Fruit fly (Drosophila melanogaster): ENCODE measurements around the gene p115.

Gene p115

dm6 chrX:7923063-7923462 is 29.2 kb downstream of the p115 start:
- TF ChIP-seq N (GFP tag; optimal IDR thresholded peaks at IDR 0.05) (peak; percentile 56), woc (GFP tag; optimal IDR thresholded peaks at IDR 0.05) (no peak)

DNA sequence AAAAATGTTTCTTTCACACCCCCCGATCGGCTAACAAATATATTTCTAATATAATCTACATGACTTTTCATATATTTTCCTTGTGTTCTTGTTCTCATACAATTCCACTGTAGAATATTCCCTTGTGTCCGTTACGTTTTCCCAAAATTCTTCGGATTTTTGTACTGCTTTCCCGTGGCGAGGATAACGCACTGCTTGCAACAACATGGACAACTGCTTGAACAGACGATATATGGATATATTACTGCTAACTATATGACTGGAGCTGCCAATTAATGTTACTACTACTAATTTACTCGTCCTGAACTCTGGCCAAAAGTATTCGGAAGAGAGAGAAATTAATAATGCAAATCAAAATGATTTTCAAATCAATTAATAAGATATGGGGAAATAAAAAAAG is 31.1 kb downstream of the p115 start:
- TF ChIP-seq Hnf4 (GFP tag; optimal IDR thresholded peaks at IDR 0.05) (no peak), Rel (GFP tag; optimal IDR thresholded peaks at IDR 0.05) (no peak), Rel (tag; optimal IDR thresholded peaks at IDR 0.05) (no peak), br (GFP tag; optimal IDR thresholded peaks at IDR 0.05) (no peak), Hr78 (GFP tag; optimal IDR thresholded peaks at IDR 0.05) (no peak), Myc (optimal IDR thresholded peaks at IDR 0.05) (no peak), foxo (GFP tag; optimal IDR thresholded peaks at IDR 0.05) (no peak), dsf (GFP tag; optimal IDR thresholded peaks at IDR 0.05; ENCODE audit: borderline replicate concordance) (no peak)

DNA sequence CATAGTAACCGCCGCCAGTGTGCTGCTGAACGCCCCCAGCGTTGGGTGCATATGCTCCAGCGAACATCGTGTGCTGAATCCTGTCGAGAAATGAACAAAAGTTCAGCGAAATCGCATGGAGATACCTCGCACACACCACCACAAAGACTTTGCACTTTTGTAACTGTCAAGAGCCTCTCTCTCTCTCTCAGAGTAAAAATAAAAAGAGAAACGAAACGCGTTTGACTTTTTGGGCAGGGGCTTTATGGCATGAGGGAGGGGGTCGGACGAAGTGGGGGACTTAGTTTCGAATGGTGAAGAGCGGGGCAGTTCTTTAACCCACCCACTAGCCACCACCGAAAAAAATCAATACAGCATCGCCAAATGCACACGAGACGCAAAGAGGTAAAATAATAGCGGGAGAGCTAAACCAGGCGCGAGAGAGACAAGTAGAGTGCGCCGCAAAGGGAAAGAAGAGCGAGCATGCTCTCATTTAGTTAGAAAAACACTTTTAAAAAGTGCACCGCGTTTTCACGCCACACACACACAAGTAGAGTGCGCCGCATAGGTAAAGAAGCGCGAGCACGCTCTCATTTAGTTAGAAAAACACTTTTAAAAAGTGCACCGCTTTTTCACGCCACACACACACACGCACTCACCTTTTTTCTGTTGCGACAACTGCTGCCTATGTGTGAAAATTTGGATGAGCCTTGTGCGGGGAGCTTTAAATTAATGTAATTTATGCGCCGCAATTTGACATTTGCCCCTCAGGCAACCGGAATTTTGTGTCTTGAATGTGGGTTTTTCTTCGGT is 36.6 kb downstream of the p115 start:
- TF ChIP-seq dl (GFP tag; optimal IDR thresholded peaks at IDR 0.05; ENCODE audit: insufficient read depth in 1 of 2, partially characterized antibody in 2 of 2) (peak; percentile 10 to 64), lola (GFP tag; optimal IDR thresholded peaks at IDR 0.05) (no peak), Jra (GFP tag; optimal IDR thresholded peaks at IDR 0.05) (no peak), psq (GFP tag; optimal IDR thresholded peaks at IDR 0.05) (no peak), Vsx2 (GFP tag; optimal IDR thresholded peaks at IDR 0.05; ENCODE audit: partially characterized antibody) (no peak), Dif (GFP tag; optimal IDR thresholded peaks at IDR 0.05; ENCODE audit: partially characterized antibody) (peak; percentile 47), Hnf4 (GFP tag; optimal IDR thresholded peaks at IDR 0.05) (peak; percentile 2), dmrt93B (GFP tag; optimal IDR thresholded peaks at IDR 0.05) (no peak)

DNA sequence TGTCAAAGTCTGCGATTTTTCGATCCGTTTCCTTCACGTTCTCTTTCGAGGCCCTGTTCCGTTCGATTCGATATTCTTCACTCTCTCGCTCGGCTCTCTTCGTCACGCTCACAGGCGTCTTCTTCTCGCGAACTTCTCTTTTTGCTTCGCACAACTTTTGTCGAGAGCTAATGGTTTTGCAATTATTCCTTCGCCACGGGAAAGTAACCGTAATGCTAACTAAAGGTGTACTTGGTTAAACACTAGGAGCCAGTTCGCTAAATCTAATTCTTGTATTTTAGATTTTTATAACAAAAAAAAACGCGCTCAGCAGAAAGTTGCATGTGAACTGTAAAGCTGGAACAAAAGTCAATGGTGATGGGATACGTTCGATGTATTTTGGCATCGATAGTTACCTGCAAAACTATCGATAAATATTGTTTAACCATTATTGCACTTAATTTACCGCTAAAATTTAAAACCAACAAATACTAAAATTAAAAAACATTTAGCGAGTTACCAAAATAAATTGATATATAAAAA is 37.3 kb downstream of the p115 start, which contains the start of gene mahe:
Gene mahe, minus strand, starts transcription at position 355 of the 522 bp plus-strand sequence.
- TF ChIP-seq ey (GFP tag; optimal IDR thresholded peaks at IDR 0.05) (no peak), dmrt93B (GFP tag; optimal IDR thresholded peaks at IDR 0.05) (no peak), CrebA (GFP tag; optimal IDR thresholded peaks at IDR 0.05; ENCODE audit: borderline replicate concordance) (no peak), pan (optimal IDR thresholded peaks at IDR 0.05) (no peak), Hnf4 (GFP tag; optimal IDR thresholded peaks at IDR 0.05) (no peak), CG32264 (GFP tag; optimal IDR thresholded peaks at IDR 0.05) (no peak), psq (GFP tag; optimal IDR thresholded peaks at IDR 0.05) (no peak), Vsx2 (GFP tag; optimal IDR thresholded peaks at IDR 0.05; ENCODE audit: partially characterized antibody) (no peak), jim (GFP tag; optimal IDR thresholded peaks at IDR 0.05) (no peak), N (GFP tag; optimal IDR thresholded peaks at IDR 0.05) (no peak), rgr (GFP tag; optimal IDR thresholded peaks at IDR 0.05) (peak; percentile 4), fru (GFP tag; optimal IDR thresholded peaks at IDR 0.05) (no peak), sv (GFP tag; optimal IDR thresholded peaks at IDR 0.05) (no peak), CG9705 (GFP tag; optimal IDR thresholded peaks at IDR 0.05) (no peak), foxo (GFP tag; optimal IDR thresholded peaks at IDR 0.05) (no peak), dsf (GFP tag; optimal IDR thresholded peaks at IDR 0.05; ENCODE audit: borderline replicate concordance) (no peak), lola (GFP tag; optimal IDR thresholded peaks at IDR 0.05) (no peak), br (GFP tag; optimal IDR thresholded peaks at IDR 0.05) (no peak), sage (GFP tag; optimal IDR thresholded peaks at IDR 0.05) (no peak), Hr78 (GFP tag; optimal IDR thresholded peaks at IDR 0.05) (no peak), Dfd (GFP tag; optimal IDR thresholded peaks at IDR 0.05) (no peak), brk (GFP tag; optimal IDR thresholded peaks at IDR 0.05) (peak; percentile 34), Rel (GFP tag; optimal IDR thresholded peaks at IDR 0.05) (no peak), Rel (tag; optimal IDR thresholded peaks at IDR 0.05) (no peak), Abd-B (GFP tag; optimal IDR thresholded peaks at IDR 0.05) (no peak), Mio (GFP tag; optimal IDR thresholded peaks at IDR 0.05) (peak; percentile 7), h (GFP tag; optimal IDR thresholded peaks at IDR 0.05) (peak; percentile 7), usp (GFP tag; optimal IDR thresholded peaks at IDR 0.05) (no peak), dl (GFP tag; optimal IDR thresholded peaks at IDR 0.05; ENCODE audit: insufficient read depth in 1 of 2, partially characterized antibody in 2 of 2) (peak; percentile 7 to 47), Myc (optimal IDR thresholded peaks at IDR 0.05) (no peak), woc (GFP tag; optimal IDR thresholded peaks at IDR 0.05) (no peak), Jra (GFP tag; optimal IDR thresholded peaks at IDR 0.05) (no peak), Dif (GFP tag; optimal IDR thresholded peaks at IDR 0.05; ENCODE audit: partially characterized antibody) (peak; percentile 54), tai (GFP tag; optimal IDR thresholded peaks at IDR 0.05) (no peak), OdsH (GFP tag; optimal IDR thresholded peaks at IDR 0.05) (no peak), GATAd (GFP tag; optimal IDR thresholded peaks at IDR 0.05) (no peak), HLH106 (tag; optimal IDR thresholded peaks at IDR 0.05) (no peak), Hr83 (GFP tag; optimal IDR thresholded peaks at IDR 0.05; ENCODE audit: poor library complexity, severe bottlenecking) (no peak), Sp1 (GFP tag; optimal IDR thresholded peaks at IDR 0.05) (peak; percentile 8)
